Fruit fly (Drosophila melanogaster): ENCODE data around the gene Vps16A.
A peak's percentile ranks its signal among the peaks of the same experiment; 100 is the strongest.

Vps16A gene

DNA sequence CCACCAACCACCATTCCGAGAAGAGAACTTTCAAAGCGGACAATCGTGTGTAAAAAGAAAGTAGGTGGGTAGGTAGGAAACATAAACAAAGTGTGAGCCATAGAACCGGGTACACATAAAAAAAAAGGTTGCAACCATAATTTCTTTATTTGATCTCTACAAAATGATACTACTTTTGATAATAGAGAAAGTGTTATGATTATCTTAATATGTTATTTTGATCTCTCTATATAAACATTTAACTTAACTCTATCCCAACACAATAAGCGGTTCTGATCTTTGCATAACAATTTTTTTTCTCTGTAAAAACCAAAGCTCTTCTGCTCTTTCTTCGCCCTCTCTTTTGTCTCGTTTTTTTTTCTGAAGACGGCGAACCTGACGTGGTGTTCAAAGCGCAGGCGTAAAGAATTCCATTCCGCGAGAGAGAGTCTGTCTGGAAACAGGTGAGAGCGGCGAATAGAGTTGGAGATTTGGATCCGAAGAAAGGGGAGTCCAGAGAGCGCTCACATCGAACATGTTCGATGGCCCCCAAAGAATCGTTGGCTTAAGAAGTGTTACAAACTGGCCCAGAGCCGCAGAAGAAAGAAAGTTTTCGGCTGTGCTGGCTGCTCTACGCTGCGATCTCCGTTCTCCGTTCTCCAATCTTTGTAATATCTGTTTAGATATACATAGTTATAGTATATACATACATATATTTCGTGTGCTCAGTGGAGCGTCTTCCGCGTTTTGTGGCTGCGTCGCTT lies 19.8 kb upstream of the Vps16A start:
- TF ChIP-seq stwl (tag; optimal IDR thresholded peaks at IDR 0.05) = no peak
- no peak for TF ChIP-seq nau (GFP tag; optimal IDR thresholded peaks at IDR 0.05)
- TF ChIP-seq CG7963 (GFP tag; IDR thresholded peaks at IDR 0.05; ENCODE audit: partially characterized antibody) = no peak
- no peak for TF ChIP-seq sr (GFP tag; IDR thresholded peaks at IDR 0.05)
- TF ChIP-seq CG10274 (GFP tag; optimal IDR thresholded peaks at IDR 0.05) = no peak
- peak; percentile 87 for TF ChIP-seq vvl (GFP tag; IDR thresholded peaks at IDR 0.05)
- no peak for TF ChIP-seq Kr (GFP tag; optimal IDR thresholded peaks at IDR 0.05)
- TF ChIP-seq CG1603 (tag; optimal IDR thresholded peaks at IDR 0.05) = peak; percentile 51
- TF ChIP-seq CG4820 (GFP tag; optimal IDR thresholded peaks at IDR 0.05) = peak; percentile 65
- TF ChIP-seq h (optimal IDR thresholded peaks at IDR 0.05) = no peak
- TF ChIP-seq CG30020 (tag; optimal IDR thresholded peaks at IDR 0.05) = peak; percentile 17
- no peak for TF ChIP-seq nerfin-2 (GFP tag; IDR thresholded peaks at IDR 0.05; ENCODE audit: partially characterized antibody)
- no peak for TF ChIP-seq kah (GFP tag; optimal IDR thresholded peaks at IDR 0.05)
- TF ChIP-seq CG16815 (GFP tag; optimal IDR thresholded peaks at IDR 0.05) = no peak
- TF ChIP-seq Hand (GFP tag; optimal IDR thresholded peaks at IDR 0.05) = no peak
- no peak for TF ChIP-seq CG11560 (tag; IDR thresholded peaks at IDR 0.05)
- TF ChIP-seq Blimp-1 (GFP tag; optimal IDR thresholded peaks at IDR 0.05) = peak; percentile 84
- no peak for TF ChIP-seq tll (GFP tag; optimal IDR thresholded peaks at IDR 0.05)
- peak; percentile 35 for TF ChIP-seq CG12236 (GFP tag; optimal IDR thresholded peaks at IDR 0.05)
- peak; percentile 69 for TF ChIP-seq sisA (GFP tag; IDR thresholded peaks at IDR 0.05)
- TF ChIP-seq CG32772 (GFP tag; IDR thresholded peaks at IDR 0.05) = peak; percentile 44; the same call in 1 of the 2 replicates
- no peak for TF ChIP-seq ato (GFP tag; IDR thresholded peaks at IDR 0.05; ENCODE audit: partially characterized antibody)
- no peak for TF ChIP-seq tx (GFP tag; optimal IDR thresholded peaks at IDR 0.05)
- TF ChIP-seq H15 (GFP tag; IDR thresholded peaks at IDR 0.05) = no peak
- TF ChIP-seq CG2129 (GFP tag; IDR thresholded peaks at IDR 0.05; ENCODE audit: partially characterized antibody) = no peak
- peak; percentile 1 for TF ChIP-seq Dek (tag; optimal IDR thresholded peaks at IDR 0.05)
- TF ChIP-seq CG17802 (tag; optimal IDR thresholded peaks at IDR 0.05) = no peak
- TF ChIP-seq grn (GFP tag; optimal IDR thresholded peaks at IDR 0.05) = no peak
- TF ChIP-seq CG12219 (GFP tag; optimal IDR thresholded peaks at IDR 0.05) = peak; percentile 67
- peak; percentile 64 for TF ChIP-seq CG11723 (GFP tag; optimal IDR thresholded peaks at IDR 0.05)
- peak; percentile 58 for TF ChIP-seq CG6689 (GFP tag; IDR thresholded peaks at IDR 0.05)
- TF ChIP-seq hkb (optimal IDR thresholded peaks at IDR 0.05) = no peak
- peak; percentile 61; the same call in 1 of the 2 replicates for TF ChIP-seq hkb (GFP tag; IDR thresholded peaks at IDR 0.05)
- peak; percentile 31 for TF ChIP-seq CG2120 (GFP tag; optimal IDR thresholded peaks at IDR 0.05)
- TF ChIP-seq Dfd (GFP tag; optimal IDR thresholded peaks at IDR 0.05) = no peak
- no peak for TF ChIP-seq HLH54F (GFP tag; optimal IDR thresholded peaks at IDR 0.05)
- TF ChIP-seq ash1 (GFP tag; optimal IDR thresholded peaks at IDR 0.05) = no peak
- TF ChIP-seq cwo (GFP tag; optimal IDR thresholded peaks at IDR 0.05) = peak; percentile 17
- no peak for TF ChIP-seq fu2 (GFP tag; optimal IDR thresholded peaks at IDR 0.05)
- peak; percentile 65 for TF ChIP-seq ara (GFP tag; IDR thresholded peaks at IDR 0.05)
- TF ChIP-seq ase (GFP tag; IDR thresholded peaks at IDR 0.05) = peak; percentile 6; the same call in 1 of the 3 replicates
- TF ChIP-seq emc (GFP tag; optimal IDR thresholded peaks at IDR 0.05) = no peak
- no peak for TF ChIP-seq gfzf (GFP tag; optimal IDR thresholded peaks at IDR 0.05)
- no peak for TF ChIP-seq wek (GFP tag; optimal IDR thresholded peaks at IDR 0.05)
- no peak for TF ChIP-seq C15 (GFP tag; IDR thresholded peaks at IDR 0.05)
- peak; percentile 52; the same call in 1 of the 2 replicates for TF ChIP-seq esg (GFP tag; conservative IDR thresholded peaks at IDR 0.05)
- no peak for TF ChIP-seq CG12155 (GFP tag; optimal IDR thresholded peaks at IDR 0.05)
- no peak for TF ChIP-seq CG6765 (GFP tag; optimal IDR thresholded peaks at IDR 0.05)
- TF ChIP-seq CG8359 (GFP tag; optimal IDR thresholded peaks at IDR 0.05; ENCODE audit: borderline replicate concordance) = peak; percentile 65
